Fruit fly (Drosophila melanogaster): ENCODE measurements around the gene CG14989.
A peak's percentile ranks its signal among the peaks of the same experiment; 100 is the strongest.

The CG14989 gene

dm6 chr3L:4128579-4128978, 41.2 kb downstream of the CG14989 start:
- peak; percentile 92 for TF ChIP-seq Dfd (GFP tag; optimal IDR thresholded peaks at IDR 0.05)
- TF ChIP-seq sage (GFP tag; optimal IDR thresholded peaks at IDR 0.05) = no peak
- no peak for TF ChIP-seq N (GFP tag; optimal IDR thresholded peaks at IDR 0.05)

DNA sequence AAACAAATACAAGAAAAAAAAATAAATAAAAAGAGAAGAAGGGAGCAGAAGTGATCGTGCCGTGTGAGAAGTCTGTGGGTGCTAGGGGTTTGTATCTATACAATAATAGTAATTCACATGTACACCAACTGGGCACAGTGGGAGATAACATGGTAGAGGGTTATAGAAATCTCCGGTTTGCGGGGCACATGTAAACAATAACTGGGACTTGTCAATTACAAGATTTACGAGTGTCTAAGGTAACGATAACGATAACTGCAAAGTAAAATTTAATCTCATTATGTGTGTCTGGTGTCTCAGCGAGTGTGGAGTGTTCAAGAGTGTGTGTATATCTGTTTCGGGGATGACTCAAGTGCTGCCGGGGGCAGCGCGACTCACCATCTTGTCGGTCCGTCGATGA, 43.4 kb downstream of the CG14989 start:
- TF ChIP-seq ey (GFP tag; optimal IDR thresholded peaks at IDR 0.05) (no peak), tai (GFP tag; optimal IDR thresholded peaks at IDR 0.05) (no peak), Abd-B (GFP tag; optimal IDR thresholded peaks at IDR 0.05) (no peak), Vsx2 (GFP tag; optimal IDR thresholded peaks at IDR 0.05; ENCODE audit: partially characterized antibody) (no peak), br (GFP tag; optimal IDR thresholded peaks at IDR 0.05) (no peak), woc (GFP tag; optimal IDR thresholded peaks at IDR 0.05) (no peak), Jra (GFP tag; optimal IDR thresholded peaks at IDR 0.05) (no peak), Sp1 (GFP tag; optimal IDR thresholded peaks at IDR 0.05) (no peak), fru (GFP tag; optimal IDR thresholded peaks at IDR 0.05) (no peak), foxo (GFP tag; optimal IDR thresholded peaks at IDR 0.05) (no peak), GATAd (GFP tag; optimal IDR thresholded peaks at IDR 0.05) (no peak), psq (GFP tag; optimal IDR thresholded peaks at IDR 0.05) (no peak)

- TF ChIP-seq Abd-B (GFP tag; optimal IDR thresholded peaks at IDR 0.05) = no peak
- TF ChIP-seq sv (GFP tag; optimal IDR thresholded peaks at IDR 0.05) = no peak
- no peak for TF ChIP-seq sage (GFP tag; optimal IDR thresholded peaks at IDR 0.05)
- no peak for TF ChIP-seq jim (GFP tag; optimal IDR thresholded peaks at IDR 0.05)
- TF ChIP-seq CG9705 (GFP tag; optimal IDR thresholded peaks at IDR 0.05) = no peak
- no peak for TF ChIP-seq OdsH (GFP tag; optimal IDR thresholded peaks at IDR 0.05)
- no peak for TF ChIP-seq Mio (GFP tag; optimal IDR thresholded peaks at IDR 0.05)
- TF ChIP-seq Dfd (GFP tag; optimal IDR thresholded peaks at IDR 0.05) = no peak
- no peak for TF ChIP-seq Hr83 (GFP tag; optimal IDR thresholded peaks at IDR 0.05; ENCODE audit: poor library complexity, severe bottlenecking)
- TF ChIP-seq dl (GFP tag; optimal IDR thresholded peaks at IDR 0.05; ENCODE audit: insufficient read depth in 1 of 2, partially characterized antibody in 2 of 2) = no peak
- TF ChIP-seq foxo (GFP tag; optimal IDR thresholded peaks at IDR 0.05) = no peak
- TF ChIP-seq rgr (GFP tag; optimal IDR thresholded peaks at IDR 0.05) = no peak
- no peak for TF ChIP-seq GATAd (GFP tag; optimal IDR thresholded peaks at IDR 0.05)
- no peak for TF ChIP-seq Rel (GFP tag; optimal IDR thresholded peaks at IDR 0.05)
- TF ChIP-seq Rel (tag; optimal IDR thresholded peaks at IDR 0.05) = no peak
- no peak for TF ChIP-seq woc (GFP tag; optimal IDR thresholded peaks at IDR 0.05)
- TF ChIP-seq Vsx2 (GFP tag; optimal IDR thresholded peaks at IDR 0.05; ENCODE audit: partially characterized antibody) = no peak
- TF ChIP-seq br (GFP tag; optimal IDR thresholded peaks at IDR 0.05) = no peak
- TF ChIP-seq Hnf4 (GFP tag; optimal IDR thresholded peaks at IDR 0.05) = no peak
- no peak for TF ChIP-seq pan (optimal IDR thresholded peaks at IDR 0.05)
These were observed 45.2 kb downstream of the CG14989 start for dm6 chr3L:4132585-4132984.

DNA sequence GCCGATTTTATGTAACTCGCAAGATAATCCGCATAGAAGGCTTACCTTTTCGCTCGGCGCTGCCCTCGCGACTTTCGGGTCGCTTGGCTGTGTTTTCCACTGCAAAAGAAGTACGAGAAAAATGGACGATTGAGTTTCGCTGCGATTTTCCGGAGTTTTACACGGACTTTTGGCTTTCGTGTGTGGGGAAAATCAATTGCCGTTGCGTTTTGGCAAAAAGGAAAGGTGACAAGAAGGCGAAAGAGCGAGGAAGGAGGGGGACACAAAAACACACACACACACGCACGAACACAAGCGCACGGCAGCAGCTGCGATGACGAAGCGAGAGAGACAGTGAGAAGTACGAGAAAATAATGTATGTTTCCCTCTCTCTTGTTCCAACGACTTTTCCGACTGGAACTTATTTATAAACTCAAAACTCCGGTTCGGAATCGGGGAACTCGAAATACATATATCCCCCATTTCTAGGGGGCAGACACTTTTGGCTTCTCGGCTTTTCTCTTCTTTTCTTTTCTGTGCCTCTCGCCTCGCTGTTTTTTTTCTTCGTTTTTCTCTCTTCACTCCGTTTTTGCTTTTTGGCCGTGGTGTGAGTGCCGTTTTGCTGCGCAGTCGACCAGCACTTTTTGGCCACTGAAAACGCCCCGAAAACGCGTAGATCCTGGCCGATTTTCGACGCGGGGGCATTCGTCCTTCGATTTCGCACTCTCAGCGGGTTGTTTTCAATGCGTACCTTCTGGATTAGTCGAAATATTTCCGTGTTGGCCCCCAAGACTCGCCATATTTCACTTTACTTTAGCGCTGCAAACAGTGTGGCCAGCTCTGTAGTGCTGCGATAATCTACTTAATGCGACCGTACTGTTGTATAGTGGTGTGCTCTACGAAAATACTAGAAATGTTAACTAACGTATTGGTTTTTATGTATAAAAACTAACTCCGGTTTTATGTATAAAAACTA, 46.6 kb downstream of the CG14989 start, which contains the start of gene ens:
TSS of gene ens (minus strand) at position 827 of the 955 bp plus-strand sequence.
- TF ChIP-seq CG9705 (GFP tag; optimal IDR thresholded peaks at IDR 0.05) = no peak
- TF ChIP-seq psq (GFP tag; optimal IDR thresholded peaks at IDR 0.05) = peak; percentile 88
- TF ChIP-seq sv (GFP tag; optimal IDR thresholded peaks at IDR 0.05) = no peak
- peak; percentile 33 for TF ChIP-seq Dif (GFP tag; optimal IDR thresholded peaks at IDR 0.05; ENCODE audit: partially characterized antibody)
- no peak for TF ChIP-seq br (GFP tag; optimal IDR thresholded peaks at IDR 0.05)
- TF ChIP-seq sage (GFP tag; optimal IDR thresholded peaks at IDR 0.05) = no peak

DNA sequence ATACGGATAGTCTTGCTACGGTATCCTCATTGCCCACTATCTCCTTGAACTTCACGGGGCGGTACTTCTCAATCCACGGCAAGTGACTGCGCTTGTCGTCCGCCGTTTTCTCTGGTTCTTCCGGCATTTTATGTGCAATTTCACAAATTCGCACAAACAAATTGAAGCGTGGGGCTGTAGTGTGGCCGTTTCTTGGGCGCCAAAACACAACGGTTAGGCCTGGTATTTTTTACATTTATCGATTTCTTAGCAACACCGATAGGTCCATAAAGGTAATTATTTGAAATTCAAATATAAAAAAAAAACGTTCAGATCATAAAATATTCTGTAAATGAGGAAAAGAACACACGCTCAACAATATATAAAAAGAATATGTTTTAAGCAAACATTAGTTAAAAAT, 48.5 kb downstream of the CG14989 start, which contains the start of gene RfC4:
TSS of gene RfC4 (minus strand) at position 182 of the 400 bp plus-strand sequence.
- TF ChIP-seq Mio (GFP tag; optimal IDR thresholded peaks at IDR 0.05) = no peak
- TF ChIP-seq dmrt93B (GFP tag; optimal IDR thresholded peaks at IDR 0.05) = no peak
- TF ChIP-seq tai (GFP tag; optimal IDR thresholded peaks at IDR 0.05) = no peak
- TF ChIP-seq sv (GFP tag; optimal IDR thresholded peaks at IDR 0.05) = no peak
- no peak for TF ChIP-seq lola (GFP tag; optimal IDR thresholded peaks at IDR 0.05)
- no peak for TF ChIP-seq ey (GFP tag; optimal IDR thresholded peaks at IDR 0.05)
- TF ChIP-seq pan (optimal IDR thresholded peaks at IDR 0.05) = no peak
- no peak for TF ChIP-seq HLH106 (tag; optimal IDR thresholded peaks at IDR 0.05)
- TF ChIP-seq dsf (GFP tag; optimal IDR thresholded peaks at IDR 0.05; ENCODE audit: borderline replicate concordance) = no peak
- TF ChIP-seq h (GFP tag; optimal IDR thresholded peaks at IDR 0.05) = no peak
- TF ChIP-seq rgr (GFP tag; optimal IDR thresholded peaks at IDR 0.05) = no peak
- TF ChIP-seq br (GFP tag; optimal IDR thresholded peaks at IDR 0.05) = no peak
- no peak for TF ChIP-seq GATAd (GFP tag; optimal IDR thresholded peaks at IDR 0.05)
- no peak for TF ChIP-seq Hnf4 (GFP tag; optimal IDR thresholded peaks at IDR 0.05)
- no peak for TF ChIP-seq dl (GFP tag; optimal IDR thresholded peaks at IDR 0.05; ENCODE audit: insufficient read depth in 1 of 2, partially characterized antibody in 2 of 2)
- TF ChIP-seq N (GFP tag; optimal IDR thresholded peaks at IDR 0.05) = no peak
- TF ChIP-seq Hr83 (GFP tag; optimal IDR thresholded peaks at IDR 0.05; ENCODE audit: poor library complexity, severe bottlenecking) = no peak
